Worm (Caenorhabditis elegans) whole organism, young adult: ENCODE results near the gene rpl-33.

Experiments used
- B0261.1 ChIP-seq: sonication (generic microtip); optimal IDR thresholded peaks from 2 replicates; lab custom pipeline; 2016; ENCODE audit warnings: mild to moderate bottlenecking, missing genetic modification characterization, moderate library complexity, missing compliant biosample characterization
- D2030.7 ChIP-seq: fragments of 200-800 bp; sonication (Bioruptor generic); IDR thresholded peaks from 2 replicates; pipeline ENCODE4 v1.3.6; 2022; ENCODE audit warnings: missing genetic modification reagents, missing genetic modification characterization, missing compliant biosample characterization
- F10E7.11 ChIP-seq: sonication (generic microtip); optimal IDR thresholded peaks from 2 replicates; lab custom pipeline; 2017; ENCODE audit warnings: mild to moderate bottlenecking, missing genetic modification characterization, moderate library complexity, missing compliant biosample characterization
- F33H1.4 ChIP-seq: fragments of 200-800 bp; sonication (Bioruptor generic); IDR thresholded peaks from 2 replicates; pipeline ENCODE4 v1.3.6; 2022; ENCODE audit warnings: missing genetic modification reagents, missing genetic modification characterization, missing compliant biosample characterization
- F49E8.2 ChIP-seq: sonication (generic microtip); optimal IDR thresholded peaks from 3 replicates; lab custom pipeline; 2017; ENCODE audit warnings: missing genetic modification characterization, mild to moderate bottlenecking, missing compliant biosample characterization, antibody characterized with exemption, moderate library complexity; ENCODE audit not compliant: insufficient read depth
- K11D2.4 ChIP-seq: fragments of 200-800 bp; sonication (Bioruptor generic); IDR thresholded peaks from 2 replicates; pipeline ENCODE4 v1.3.6; 2022; ENCODE audit warnings: missing genetic modification reagents, missing genetic modification characterization, missing compliant biosample characterization
- Y79H2A.3 ChIP-seq: fragments of 200-800 bp; sonication (Bioruptor generic); conservative IDR thresholded peaks from 2 replicates; pipeline ENCODE4 v1.3.6; 2022; ENCODE audit warnings: missing genetic modification reagents, missing genetic modification characterization, missing compliant biosample characterization
- ama-1 ChIP-seq, 3 experiments: fragments of 150-350 bp in 1 of 3; sonication (generic microtip) in 2 of 3; optimal IDR thresholded peaks; 2 replicates each; lab custom pipeline; 2014 to 2018; ENCODE audit warnings: missing biosample characterization in 2 of 3, missing genetic modification characterization in 2 of 3, missing genetic modification reagents in 2 of 3
- athp-1 ChIP-seq: sonication (generic microtip); optimal IDR thresholded peaks from 2 replicates; lab custom pipeline; 2017; ENCODE audit warnings: mild to moderate bottlenecking, missing genetic modification characterization, missing compliant biosample characterization
- attf-3 ChIP-seq: fragments of 200-800 bp; sonication (Bioruptor generic); conservative IDR thresholded peaks from 2 replicates; pipeline ENCODE4 v1.3.6; 2022; ENCODE audit warnings: missing genetic modification reagents, missing genetic modification characterization, missing compliant biosample characterization
- attf-5 ChIP-seq: fragments of 200-800 bp; sonication (Bioruptor generic); optimal IDR thresholded peaks from 2 replicates; lab custom pipeline; 2018; ENCODE audit warnings: mild to moderate bottlenecking, missing genetic modification characterization, missing compliant biosample characterization
- bed-1 ChIP-seq: fragments of 200-800 bp; sonication (Bioruptor generic); IDR thresholded peaks from 2 replicates; pipeline ENCODE4 v1.3.6; 2022; ENCODE audit warnings: missing genetic modification reagents, missing genetic modification characterization, missing compliant biosample characterization
- ceh-58 ChIP-seq: fragments of 200-800 bp; sonication (Bioruptor generic); IDR thresholded peaks from 2 replicates; pipeline ENCODE4 v1.3.6; 2022; ENCODE audit warnings: missing genetic modification characterization, missing compliant biosample characterization
- dox-1 ChIP-seq: fragments of 200-800 bp; sonication (Bioruptor generic); IDR thresholded peaks from 2 replicates; pipeline ENCODE4 v1.3.6; 2022; ENCODE audit warnings: missing genetic modification reagents, missing genetic modification characterization, missing compliant biosample characterization
- dpff-1 ChIP-seq: sonication (generic microtip); optimal IDR thresholded peaks from 2 replicates; lab custom pipeline; 2017; ENCODE audit warnings: mild to moderate bottlenecking, missing genetic modification characterization, missing compliant biosample characterization
- egl-18 ChIP-seq: fragments of 200-800 bp; sonication (Bioruptor generic); IDR thresholded peaks from 2 replicates; pipeline ENCODE4 v1.3.6; 2022; ENCODE audit warnings: missing genetic modification reagents, missing genetic modification characterization, missing compliant biosample characterization
- ekl-4 ChIP-seq: fragments of 200-800 bp; sonication (Bioruptor generic); IDR thresholded peaks from 2 replicates; pipeline ENCODE4 v1.3.6; 2022; ENCODE audit warnings: missing genetic modification reagents, missing genetic modification characterization, missing compliant biosample characterization
- fkh-3 ChIP-seq: sonication (generic microtip); optimal IDR thresholded peaks from 2 replicates; lab custom pipeline; 2016; ENCODE audit warnings: mild to moderate bottlenecking, missing genetic modification characterization, missing compliant biosample characterization
- him-1 ChIP-seq: sonication (generic microtip); optimal IDR thresholded peaks from 2 replicates; lab custom pipeline; 2016; ENCODE audit warnings: missing genotype, missing genetic modification reagents, missing genetic modification characterization, missing compliant biosample characterization
- hmg-20 ChIP-seq: fragments of 200-800 bp; sonication (Bioruptor generic); IDR thresholded peaks from 2 replicates; pipeline ENCODE4 v1.3.6; 2022; ENCODE audit warnings: missing genetic modification reagents, missing genetic modification characterization, missing compliant biosample characterization
- let-607 ChIP-seq, 2 experiments: fragments of 200-800 bp in 1 of 2; sonication (Bioruptor generic) in 1 of 2; sonication (generic microtip) in 1 of 2; optimal IDR thresholded peaks; 2 replicates each; lab custom pipeline; 2016 to 2018; ENCODE audit warnings: mild to moderate bottlenecking in 2 of 2, missing compliant biosample characterization in 2 of 2, missing genetic modification characterization in 2 of 2, moderate library complexity in 2 of 2, missing genotype in 1 of 2
- lir-1 ChIP-seq: fragments of 200-800 bp; sonication (Bioruptor generic); conservative IDR thresholded peaks from 2 replicates; pipeline ENCODE4 v1.3.6; 2022; ENCODE audit warnings: missing genetic modification reagents, missing genetic modification characterization, missing compliant biosample characterization
- lsl-1 ChIP-seq: fragments of 200-800 bp; sonication (Bioruptor generic); optimal IDR thresholded peaks from 2 replicates; lab custom pipeline; 2018; ENCODE audit warnings: mild to moderate bottlenecking, missing genetic modification characterization, moderate library complexity, missing compliant biosample characterization
- madf-3 ChIP-seq: fragments of 200-800 bp; sonication (Bioruptor generic); IDR thresholded peaks from 2 replicates; pipeline ENCODE4 v1.3.6; 2022; ENCODE audit warnings: missing genetic modification reagents, missing genetic modification characterization, missing compliant biosample characterization
- nfyb-1 ChIP-seq: fragments of 200-800 bp; sonication (Bioruptor generic); IDR thresholded peaks from 2 replicates; pipeline ENCODE4 v1.3.6; 2022; ENCODE audit warnings: missing genetic modification reagents, missing genetic modification characterization, missing compliant biosample characterization
- nhr-27 ChIP-seq: fragments of 200-800 bp; sonication (Bioruptor generic); optimal IDR thresholded peaks from 2 replicates; lab custom pipeline; 2018; ENCODE audit warnings: mild to moderate bottlenecking, missing genetic modification characterization, moderate library complexity, missing compliant biosample characterization
- nhr-80 ChIP-seq: sonication (generic microtip); optimal IDR thresholded peaks from 2 replicates; lab custom pipeline; 2016; ENCODE audit warnings: missing genetic modification characterization, missing compliant biosample characterization
- pha-4 ChIP-seq: fragments of 150-350 bp; sonication (generic microtip); optimal IDR thresholded peaks from 2 replicates; lab custom pipeline; 2014; ENCODE audit warnings: missing biosample characterization, missing genetic modification reagents, missing genetic modification characterization
- rec-8 ChIP-seq, 2 experiments: sonication (generic microtip); optimal IDR thresholded peaks; 2 replicates each; lab custom pipeline; 2016; ENCODE audit warnings: mild to moderate bottlenecking in 2 of 2, missing genetic modification characterization in 2 of 2, missing genetic modification reagents in 2 of 2, missing genotype in 2 of 2, missing biosample characterization in 1 of 2, missing compliant biosample characterization in 1 of 2, moderate library complexity in 1 of 2
- repo-1 ChIP-seq: sonication (generic microtip); optimal IDR thresholded peaks from 2 replicates; lab custom pipeline; 2017; ENCODE audit warnings: mild to moderate bottlenecking, missing genetic modification characterization, missing compliant biosample characterization
- snpc-1.3 ChIP-seq: sonication (generic microtip); optimal IDR thresholded peaks from 2 replicates; lab custom pipeline; 2017; ENCODE audit warnings: missing genetic modification characterization, mild to moderate bottlenecking, missing compliant biosample characterization, antibody characterized with exemption, moderate library complexity, missing genotype, missing genetic modification reagents; ENCODE audit not compliant: insufficient read depth
- snpc-4 ChIP-seq, 5 experiments: fragments of 150-350 bp in 1 of 5; sonication (generic microtip) in 4 of 5; optimal IDR thresholded peaks; 2 replicates each; lab custom pipeline; 2014 to 2018; ENCODE audit warnings: missing genetic modification characterization in 5 of 5, missing biosample characterization in 3 of 5, antibody characterized with exemption in 2 of 5, mild to moderate bottlenecking in 2 of 5, missing compliant biosample characterization in 2 of 5, missing genotype in 2 of 5, moderate library complexity in 2 of 5, missing genetic modification reagents in 1 of 5
- ztf-18 ChIP-seq: sonication (generic microtip); optimal IDR thresholded peaks from 2 replicates; lab custom pipeline; 2016; ENCODE audit warnings: missing genotype, mild to moderate bottlenecking, missing genetic modification characterization, missing compliant biosample characterization

The rpl-33 gene

ce11 chrII:7100838-7101237 is 4.5 kb upstream of the rpl-33 start, which contains the start of gene mmaa-1 (continued):
- no peak for TF ChIP-seq lsl-1 (GFP tag; lab: Kevin White, UChicago)
- no peak for TF ChIP-seq snpc-4 (GFP tag; optimal IDR thresholded peaks at IDR 0.05; lab: Kevin White, UChicago)
- TF ChIP-seq snpc-4 (tag; optimal IDR thresholded peaks at IDR 0.05; lab: Kevin White, UChicago), result no peak
- TF ChIP-seq dpff-1 (tag; lab: Kevin White, UChicago), result no peak
- TF ChIP-seq F49E8.2 (tag; lab: Kevin White, UChicago), result no peak
- TF ChIP-seq snpc-1.3, result no peak
- TF ChIP-seq lir-1 (GFP tag; lab: Robert Waterston, UW), result no peak
- no peak for TF ChIP-seq Y79H2A.3 (GFP tag; lab: Robert Waterston, UW)
- TF ChIP-seq dox-1, result peak; percentile 34; the same call in 1 of the 2 replicates
- TF ChIP-seq K11D2.4 (GFP tag; lab: Robert Waterston, UW), result 0 out of 2 replicates have a peak, but pooled peaks have one; percentile 21
- no peak for TF ChIP-seq F10E7.11 (tag; lab: Kevin White, UChicago)
- no peak for TF ChIP-seq pha-4
- no peak for TF ChIP-seq him-1 (tag; lab: Kevin White, UChicago)
- no peak for TF ChIP-seq B0261.1 (tag; lab: Kevin White, UChicago)
- TF ChIP-seq bed-1 (GFP tag; lab: Robert Waterston, UW), result 0 out of 2 replicates have a peak, but pooled peaks have one; percentile 42
- TF ChIP-seq fkh-3 (tag; lab: Kevin White, UChicago), result peak; percentile 69
- no peak for TF ChIP-seq athp-1
- no peak for TF ChIP-seq attf-5 (GFP tag; lab: Kevin White, UChicago)
- no peak for TF ChIP-seq madf-3 (GFP tag; lab: Robert Waterston, UW)
- peak; percentile 78 for TF ChIP-seq ama-1 (optimal IDR thresholded peaks at IDR 0.05; lab: Kevin White, UChicago)
- no peak for TF ChIP-seq ama-1 (GFP tag; optimal IDR thresholded peaks at IDR 0.05; lab: Kevin White, UChicago)
- TF ChIP-seq ztf-18 (tag; lab: Kevin White, UChicago), result no peak
- TF ChIP-seq let-607 (tag; optimal IDR thresholded peaks at IDR 0.05; lab: Kevin White, UChicago), result peak in 1 of 2 experiments; percentile 26
- no peak for TF ChIP-seq attf-3 (GFP tag; lab: Robert Waterston, UW)
- peak; percentile 51; the same call in 1 of the 2 replicates for TF ChIP-seq nfyb-1 (GFP tag; lab: Robert Waterston, UW)
- TF ChIP-seq nhr-27, result no peak
- TF ChIP-seq hmg-20 (GFP tag; lab: Robert Waterston, UW), result no peak
- no peak for TF ChIP-seq rec-8 (tag; optimal IDR thresholded peaks at IDR 0.05; lab: Kevin White, UChicago)
- TF ChIP-seq repo-1 (tag; lab: Kevin White, UChicago), result peak; percentile 71
- TF ChIP-seq ekl-4 (GFP tag; lab: Robert Waterston, UW), result no peak; the same call in 1 of the 2 replicates
- no peak for TF ChIP-seq ceh-58 (GFP tag; lab: Robert Waterston, UW)
- no peak for TF ChIP-seq egl-18 (GFP tag; lab: Robert Waterston, UW)
- no peak for TF ChIP-seq F33H1.4 (GFP tag; lab: Robert Waterston, UW)
- TF ChIP-seq D2030.7 (GFP tag; lab: Robert Waterston, UW), result no peak
- TF ChIP-seq, all 124 proteins: peak for 17

DNA sequence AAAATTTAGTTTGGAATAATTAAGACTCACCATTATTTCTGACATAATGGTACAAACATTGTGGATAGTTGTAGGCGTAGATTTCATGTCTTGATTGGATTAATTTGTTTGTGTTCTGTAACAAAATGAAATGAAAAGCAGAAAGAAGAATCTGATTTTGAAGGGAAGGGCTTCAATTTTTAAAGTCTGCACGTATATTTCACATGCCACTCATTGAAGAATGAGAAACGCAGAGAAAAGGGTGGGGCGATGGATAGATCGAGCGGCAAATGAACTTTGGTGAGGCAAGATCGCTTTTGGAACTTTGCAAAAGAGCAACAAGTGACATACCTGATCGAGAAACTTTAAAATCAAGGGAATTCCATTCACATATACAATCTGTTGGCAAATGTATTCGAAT is 3.1 kb upstream of the rpl-33 start:
- TF ChIP-seq athp-1 (no peak), nhr-80 (tag; lab: Kevin White, UChicago) (peak; percentile 30)

DNA sequence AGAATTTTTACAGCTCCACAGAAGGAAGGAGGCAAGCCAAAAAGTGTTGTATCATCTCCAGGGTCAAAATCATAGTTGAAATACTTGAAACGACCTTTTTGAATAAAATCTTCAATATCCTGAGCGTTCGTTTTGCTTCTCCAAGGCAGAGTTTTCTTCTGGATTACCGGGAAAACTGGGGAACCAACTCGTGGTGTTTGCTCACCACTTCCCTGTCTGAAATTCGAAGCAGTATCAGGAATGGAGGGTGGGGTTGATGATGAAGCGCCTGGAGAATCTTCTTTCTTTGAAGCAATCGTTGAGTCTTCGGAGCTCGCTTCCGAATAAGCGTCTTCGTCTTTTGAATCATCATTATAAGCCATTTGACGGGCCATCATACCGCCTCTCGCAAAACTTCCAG is 2.3 kb upstream of the rpl-33 start:
- no peak for TF ChIP-seq D2030.7 (GFP tag; lab: Robert Waterston, UW)
